Worm (Caenorhabditis elegans) whole organism, mixed stage, embryonic: Measurements from ENCODE around the gene glb-15.

Source experiments
- M03D4.4 ChIP-seq: sonication (generic microtip); optimal IDR thresholded peaks from 2 replicates; lab custom pipeline; 2017; ENCODE audit warnings: mild to moderate bottlenecking, missing genetic modification characterization, missing compliant biosample characterization
- bed-3 ChIP-seq: fragments of 200-800 bp; sonication (Bioruptor generic); optimal IDR thresholded peaks from 3 replicates; lab custom pipeline; 2018; ENCODE audit warnings: mild to moderate bottlenecking, missing genetic modification characterization, moderate library complexity, missing compliant biosample characterization
- ceh-39 ChIP-seq: fragments of 150-350 bp; optimal IDR thresholded peaks from 2 replicates; lab custom pipeline; 2014; ENCODE audit warnings: missing biosample characterization, missing genetic modification characterization
- ceh-43 ChIP-seq: fragments of 200-800 bp; sonication (Bioruptor generic); optimal IDR thresholded peaks from 2 replicates; lab custom pipeline; 2018; ENCODE audit warnings: mild to moderate bottlenecking, missing genetic modification characterization, moderate library complexity, missing compliant biosample characterization
- ceh-83 ChIP-seq: fragments of 200-800 bp; sonication (Bioruptor generic); optimal IDR thresholded peaks from 2 replicates; lab custom pipeline; 2018; ENCODE audit warnings: mild to moderate bottlenecking, missing genetic modification characterization, missing compliant biosample characterization
- ces-1 ChIP-seq: fragments of 150-350 bp; optimal IDR thresholded peaks from 2 replicates; lab custom pipeline; 2014; ENCODE audit warnings: missing biosample characterization, missing genetic modification reagents, missing genetic modification characterization
- cnd-1 ChIP-seq: fragments of 200-800 bp; sonication (Bioruptor generic); optimal IDR thresholded peaks from 2 replicates; lab custom pipeline; 2018; ENCODE audit warnings: mild to moderate bottlenecking, missing genetic modification characterization, missing compliant biosample characterization
- elt-1 ChIP-seq: sonication (generic microtip); optimal IDR thresholded peaks from 2 replicates; lab custom pipeline; 2017; ENCODE audit warnings: missing genetic modification characterization, mild to moderate bottlenecking, missing compliant biosample characterization, antibody characterized with exemption, moderate library complexity, borderline replicate concordance; ENCODE audit not compliant: insufficient read depth
- flh-1 ChIP-seq: fragments of 200-800 bp; sonication (Bioruptor generic); optimal IDR thresholded peaks from 2 replicates; lab custom pipeline; 2018; ENCODE audit warnings: mild to moderate bottlenecking, missing genetic modification characterization, moderate library complexity, missing compliant biosample characterization
- ham-2 ChIP-seq: fragments of 200-800 bp; sonication (Bioruptor generic); optimal IDR thresholded peaks from 2 replicates; lab custom pipeline; 2018; ENCODE audit warnings: mild to moderate bottlenecking, missing genetic modification characterization, missing compliant biosample characterization
- hlh-1 ChIP-seq: fragments of 150-350 bp; optimal IDR thresholded peaks from 2 replicates; lab custom pipeline; 2014; ENCODE audit warnings: missing biosample characterization, missing genetic modification reagents, missing genetic modification characterization
- lin-13 ChIP-seq: fragments of 150-350 bp; optimal IDR thresholded peaks from 2 replicates; lab custom pipeline; 2014; ENCODE audit warnings: missing biosample characterization, missing genetic modification characterization
- lin-32 ChIP-seq: fragments of 200-800 bp; sonication (Bioruptor generic); optimal IDR thresholded peaks from 2 replicates; lab custom pipeline; 2018; ENCODE audit warnings: mild to moderate bottlenecking, missing genetic modification characterization, missing compliant biosample characterization
- lsy-2 ChIP-seq: fragments of 150-350 bp; optimal IDR thresholded peaks from 2 replicates; lab custom pipeline; 2014; ENCODE audit warnings: missing biosample characterization, missing genetic modification characterization
- mab-5 ChIP-seq: fragments of 150-350 bp; optimal IDR thresholded peaks from 2 replicates; lab custom pipeline; 2014; ENCODE audit warnings: missing biosample characterization, missing genetic modification characterization
- mep-1 ChIP-seq: fragments of 150-350 bp; optimal IDR thresholded peaks from 2 replicates; lab custom pipeline; 2017; ENCODE audit warnings: missing biosample characterization, missing genetic modification reagents, missing genetic modification characterization, inconsistent platforms
- mls-2 ChIP-seq: sonication (generic microtip); optimal IDR thresholded peaks from 2 replicates; lab custom pipeline; 2016; ENCODE audit warnings: mild to moderate bottlenecking, missing genetic modification characterization, moderate library complexity, missing compliant biosample characterization
- nhr-12 ChIP-seq: fragments of 150-350 bp; optimal IDR thresholded peaks from 2 replicates; lab custom pipeline; 2014; ENCODE audit warnings: missing biosample characterization, missing genetic modification characterization
- nhr-2 ChIP-seq: fragments of 150-350 bp; optimal IDR thresholded peaks from 2 replicates; lab custom pipeline; 2014; ENCODE audit warnings: missing biosample characterization, missing genetic modification characterization
- nhr-237 ChIP-seq: fragments of 150-350 bp; optimal IDR thresholded peaks from 2 replicates; lab custom pipeline; 2014; ENCODE audit warnings: missing biosample characterization, missing genetic modification characterization
- nhr-76 ChIP-seq: sonication (generic microtip); optimal IDR thresholded peaks from 2 replicates; lab custom pipeline; 2017; ENCODE audit warnings: missing biosample characterization, missing genetic modification characterization
- snpc-4 ChIP-seq: fragments of 150-350 bp; optimal IDR thresholded peaks from 2 replicates; lab custom pipeline; 2014; ENCODE audit warnings: missing biosample characterization, missing genetic modification characterization
- sptf-1 ChIP-seq: sonication (generic microtip); optimal IDR thresholded peaks from 2 replicates; lab custom pipeline; 2017; ENCODE audit warnings: mild to moderate bottlenecking, missing genetic modification characterization, moderate library complexity, missing compliant biosample characterization
- tbx-8 ChIP-seq: fragments of 200-800 bp; sonication (Bioruptor generic); optimal IDR thresholded peaks from 2 replicates; lab custom pipeline; 2018; ENCODE audit warnings: mild to moderate bottlenecking, missing genetic modification characterization, moderate library complexity, missing compliant biosample characterization
- unc-120 ChIP-seq: sonication (generic microtip); optimal IDR thresholded peaks from 2 replicates; lab custom pipeline; 2017; ENCODE audit warnings: missing genetic modification characterization, missing compliant biosample characterization; ENCODE audit not compliant: poor library complexity, severe bottlenecking
- unc-39 ChIP-seq: fragments of 150-350 bp; optimal IDR thresholded peaks from 2 replicates; lab custom pipeline; 2014; ENCODE audit warnings: missing biosample characterization, missing genetic modification characterization
- unc-62 ChIP-seq: fragments of 150-350 bp; optimal IDR thresholded peaks from 2 replicates; lab custom pipeline; 2014; ENCODE audit warnings: missing biosample characterization, missing genetic modification reagents, missing genetic modification characterization
- zip-8 ChIP-seq: fragments of 150-350 bp; optimal IDR thresholded peaks from 2 replicates; lab custom pipeline; 2014; ENCODE audit warnings: missing biosample characterization, missing genetic modification characterization
- ztf-11 ChIP-seq: fragments of 150-350 bp; optimal IDR thresholded peaks from 2 replicates; lab custom pipeline; 2014; ENCODE audit warnings: missing biosample characterization, missing genetic modification characterization

The glb-15 gene

ce11 chrV:11618173-11618572, at the start of gene glb-15:
Gene glb-15, minus strand, starts transcription at chrV:11618273.
- no peak for TF ChIP-seq nhr-2
- no peak for TF ChIP-seq lin-13 (tag; lab: Kevin White, UChicago)
- no peak for TF ChIP-seq unc-62 (GFP tag; lab: Kevin White, UChicago)
- no peak for TF ChIP-seq ztf-11 (tag; lab: Kevin White, UChicago)
- TF ChIP-seq mls-2 (tag; lab: Kevin White, UChicago), result no peak
- TF ChIP-seq cnd-1, result no peak
- TF ChIP-seq ceh-39, result no peak
- no peak for TF ChIP-seq nhr-12 (tag; lab: Kevin White, UChicago)
- TF ChIP-seq snpc-4 (tag; lab: Kevin White, UChicago), result no peak
- TF ChIP-seq lsy-2, result no peak
- TF ChIP-seq unc-39 (tag; lab: Kevin White, UChicago), result no peak
- TF ChIP-seq flh-1, result no peak
- no peak for TF ChIP-seq tbx-8 (GFP tag; lab: Kevin White, UChicago)
- no peak for TF ChIP-seq ham-2 (GFP tag; lab: Kevin White, UChicago)
- no peak for TF ChIP-seq hlh-1
- TF ChIP-seq mep-1 (tag; lab: Kevin White, UChicago), result no peak
- TF ChIP-seq ces-1 (GFP tag; lab: Kevin White, UChicago), result no peak
- no peak for TF ChIP-seq zip-8 (tag; lab: Kevin White, UChicago)
- no peak for TF ChIP-seq ceh-83 (GFP tag; lab: Kevin White, UChicago)
- TF ChIP-seq elt-1 (tag; lab: Kevin White, UChicago), result no peak

- no peak for TF ChIP-seq lin-13 (tag; lab: Kevin White, UChicago)
- TF ChIP-seq tbx-8 (GFP tag; lab: Kevin White, UChicago), result no peak
- no peak for TF ChIP-seq ham-2 (GFP tag; lab: Kevin White, UChicago)
- TF ChIP-seq unc-39 (tag; lab: Kevin White, UChicago), result no peak
- TF ChIP-seq nhr-76 (tag; lab: Kevin White, UChicago), result no peak
- TF ChIP-seq mls-2 (tag; lab: Kevin White, UChicago), result no peak
- no peak for TF ChIP-seq ceh-43 (GFP tag; lab: Kevin White, UChicago)
- no peak for TF ChIP-seq lin-32 (GFP tag; lab: Kevin White, UChicago)
- no peak for TF ChIP-seq nhr-237 (tag; lab: Kevin White, UChicago)
- TF ChIP-seq flh-1, result no peak
- no peak for TF ChIP-seq lsy-2
- no peak for TF ChIP-seq unc-62 (GFP tag; lab: Kevin White, UChicago)
- no peak for TF ChIP-seq unc-120 (tag; lab: Kevin White, UChicago)
- no peak for TF ChIP-seq bed-3 (GFP tag; lab: Kevin White, UChicago)
- no peak for TF ChIP-seq ztf-11 (tag; lab: Kevin White, UChicago)
Observed at ce11 chrV:11667176-11667575, 49.1 kb upstream of the glb-15 start, which contains the start of gene F46F3.3. Gene F46F3.3, plus strand, starts transcription at chrV:11667476.

- TF ChIP-seq hlh-1 (no peak), sptf-1 (tag; lab: Kevin White, UChicago) (no peak), unc-39 (tag; lab: Kevin White, UChicago) (no peak), snpc-4 (tag; lab: Kevin White, UChicago) (no peak), mab-5 (tag; lab: Kevin White, UChicago) (no peak), M03D4.4 (no peak), bed-3 (GFP tag; lab: Kevin White, UChicago) (no peak), unc-62 (GFP tag; lab: Kevin White, UChicago) (no peak), flh-1 (no peak), zip-8 (tag; lab: Kevin White, UChicago) (no peak), tbx-8 (GFP tag; lab: Kevin White, UChicago) (no peak)
Observed at ce11 chrV:11664875-11665384, 46.9 kb upstream of the glb-15 start, which contains the start of gene ceh-27. Gene ceh-27, minus strand, starts transcription at chrV:11665102.

ce11 chrV:11660566-11660965, 42.5 kb upstream of the glb-15 start:
- TF ChIP-seq M03D4.4 (no peak), ceh-39 (no peak), nhr-2 (peak; percentile 96), zip-8 (tag; lab: Kevin White, UChicago) (peak; percentile 87)

ce11 chrV:11656469-11656868, 38.4 kb upstream of the glb-15 start:
- TF ChIP-seq zip-8 (tag; lab: Kevin White, UChicago) (peak; percentile 95), ceh-43 (GFP tag; lab: Kevin White, UChicago) (no peak), nhr-2 (peak; percentile 34)
